Worm (Caenorhabditis elegans): ENCODE measurements around the gene F21H7.12.

The F21H7.12 gene

DNA sequence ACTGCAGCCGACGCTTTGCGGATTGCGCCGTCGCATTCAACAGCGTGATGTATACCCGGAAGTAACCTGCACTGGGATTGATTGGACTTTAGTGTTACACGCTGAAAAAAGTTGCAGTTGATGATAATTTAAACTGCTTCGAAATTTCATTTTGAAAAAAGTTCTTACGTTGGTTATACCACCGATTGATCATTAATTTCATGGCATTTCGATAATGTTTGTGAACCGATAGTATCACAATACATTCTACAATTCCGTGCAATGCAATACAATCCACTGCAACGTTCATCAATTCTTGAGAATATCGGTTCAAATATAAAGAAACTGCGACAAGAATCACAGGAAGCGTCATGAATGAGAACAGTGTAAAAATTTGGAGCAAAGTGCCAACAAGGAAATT lies 5.2 kb downstream of the F21H7.12 start, which contains the start of gene F21H7.3 (continued):
- TF ChIP-seq tag-97 (GFP tag; IDR thresholded peaks at IDR 0.05), result no peak

DNA sequence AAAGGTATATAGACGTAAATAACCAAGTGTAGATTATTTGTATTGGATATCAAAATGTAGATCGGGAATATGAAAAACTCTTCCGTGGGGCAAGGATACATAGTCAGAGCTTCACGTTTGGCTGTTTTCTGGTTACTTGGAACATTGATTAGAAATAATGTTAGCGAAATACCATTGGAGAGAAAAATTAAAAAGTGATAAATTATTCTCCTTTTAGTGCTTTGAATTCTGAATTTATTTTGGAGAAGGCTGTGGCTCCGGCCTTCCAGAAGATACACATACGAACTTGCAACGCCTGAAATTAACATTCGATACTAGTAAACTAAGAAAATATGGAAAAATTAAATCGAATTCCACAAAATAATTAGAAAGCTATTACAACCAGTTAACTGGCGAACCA lies 5.7 kb downstream of the F21H7.12 start, which contains the start of gene srh-98:
Gene srh-98 (minus strand): TSS at position 101 of the 400 bp plus-strand sequence.
- TF ChIP-seq aha-1 (tag) (peak; percentile 65), ces-1 (GFP tag; optimal IDR thresholded peaks at IDR 0.05) (no peak)

DNA sequence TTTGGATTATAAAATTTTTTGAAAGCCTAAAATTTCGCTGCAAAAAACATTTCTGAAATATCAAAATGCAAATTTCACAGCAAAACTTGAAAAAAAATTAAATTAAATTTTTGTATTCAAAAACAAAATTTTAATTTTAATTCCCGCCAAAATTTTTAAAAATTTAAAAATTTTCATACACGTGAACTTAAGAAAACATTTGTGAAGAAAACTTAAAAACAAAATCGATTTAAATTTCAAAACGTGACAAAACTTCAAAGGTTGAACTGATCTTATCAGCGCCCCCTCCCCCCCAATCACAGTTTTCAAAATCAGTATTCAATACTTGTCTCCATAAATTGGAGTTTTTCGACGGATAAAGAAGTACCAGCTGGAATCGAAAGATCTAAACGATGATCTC lies 7.3 kb downstream of the F21H7.12 start, which contains the start of gene F21H7.5:
Gene F21H7.5 (plus strand): TSS at position 301 of the 400 bp plus-strand sequence.
- TF ChIP-seq ztf-11 (tag; optimal IDR thresholded peaks at IDR 0.05), result no peak
- no peak for TF ChIP-seq nhr-42 (GFP tag; IDR thresholded peaks at IDR 0.05)
- TF ChIP-seq daf-16 (GFP tag; optimal IDR thresholded peaks at IDR 0.05), result no peak
- no peak for TF ChIP-seq daf-16 (tag; optimal IDR thresholded peaks at IDR 0.05)
- no peak for TF ChIP-seq ces-1 (GFP tag; optimal IDR thresholded peaks at IDR 0.05)
- TF ChIP-seq zip-11 (GFP tag; IDR thresholded peaks at IDR 0.05), result no peak
- TF ChIP-seq ceh-62 (tag; optimal IDR thresholded peaks at IDR 0.05), result no peak
- TF ChIP-seq egl-43 (GFP tag; IDR thresholded peaks at IDR 0.05), result no peak
- no peak for TF ChIP-seq dmd-8 (GFP tag; IDR thresholded peaks at IDR 0.05)

DNA sequence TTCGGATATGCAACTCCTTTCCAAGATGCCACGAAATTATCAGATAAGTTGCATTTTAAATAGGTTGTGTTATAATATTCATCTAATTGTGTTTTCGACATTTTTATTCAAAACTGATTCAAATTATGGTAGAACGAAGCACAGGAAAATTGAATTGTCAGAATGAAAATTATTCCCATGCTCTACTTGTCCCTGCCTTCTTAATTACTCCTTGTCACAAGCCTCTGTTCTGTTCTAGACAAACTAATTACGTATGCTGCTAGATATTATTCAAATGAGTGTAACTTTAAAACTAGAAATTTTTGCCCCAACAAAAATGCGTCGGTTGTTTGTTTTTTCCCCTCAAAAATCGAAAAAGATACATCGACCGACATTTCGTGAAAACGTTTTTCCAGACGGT lies 14.1 kb downstream of the F21H7.12 start, which contains the start of gene srh-104:
Gene srh-104 (minus strand): TSS at position 101 of the 400 bp plus-strand sequence.
- TF ChIP-seq dmd-8 (GFP tag; IDR thresholded peaks at IDR 0.05), result no peak
- TF ChIP-seq spr-3 (GFP tag; optimal IDR thresholded peaks at IDR 0.05), result no peak
- no peak for TF ChIP-seq nhr-41 (GFP tag; IDR thresholded peaks at IDR 0.05)
- TF ChIP-seq unc-62 (GFP tag; optimal IDR thresholded peaks at IDR 0.05 in 1 of 2), result no peak
- TF ChIP-seq unc-62 (tag; optimal IDR thresholded peaks at IDR 0.05), result no peak
- no peak for TF ChIP-seq nhr-10 (tag; optimal IDR thresholded peaks at IDR 0.05)
- no peak for TF ChIP-seq mdl-1 (tag; optimal IDR thresholded peaks at IDR 0.05)
- no peak for TF ChIP-seq nhr-77 (tag; optimal IDR thresholded peaks at IDR 0.05)
- no peak for TF ChIP-seq T20F7.1 (GFP tag; optimal IDR thresholded peaks at IDR 0.05)
- no peak for TF ChIP-seq gei-8 (GFP tag; optimal IDR thresholded peaks at IDR 0.05)

DNA sequence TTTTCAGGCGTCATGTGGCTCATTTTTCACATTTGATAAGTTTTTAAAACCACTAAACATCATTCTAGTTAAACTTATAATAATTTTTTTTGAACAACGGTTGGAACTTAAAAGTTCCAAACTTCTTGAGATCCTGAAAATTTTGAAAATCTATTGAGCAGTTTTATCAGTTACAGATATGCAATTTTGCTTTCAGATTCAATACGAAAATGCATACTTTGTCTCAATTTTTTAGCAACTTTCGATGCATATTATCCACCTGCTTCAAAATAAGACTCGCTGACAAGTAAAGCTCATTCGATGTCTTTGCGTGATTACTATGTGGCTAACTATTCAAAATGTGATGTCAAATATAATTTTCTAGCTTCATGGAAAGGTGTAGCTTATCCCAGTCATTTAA lies 16.6 kb downstream of the F21H7.12 start, which contains the start of gene srh-95:
Gene srh-95 (plus strand): TSS at position 301 of the 400 bp plus-strand sequence.
- no peak for TF ChIP-seq ztf-7 (tag; optimal IDR thresholded peaks at IDR 0.05)

DNA sequence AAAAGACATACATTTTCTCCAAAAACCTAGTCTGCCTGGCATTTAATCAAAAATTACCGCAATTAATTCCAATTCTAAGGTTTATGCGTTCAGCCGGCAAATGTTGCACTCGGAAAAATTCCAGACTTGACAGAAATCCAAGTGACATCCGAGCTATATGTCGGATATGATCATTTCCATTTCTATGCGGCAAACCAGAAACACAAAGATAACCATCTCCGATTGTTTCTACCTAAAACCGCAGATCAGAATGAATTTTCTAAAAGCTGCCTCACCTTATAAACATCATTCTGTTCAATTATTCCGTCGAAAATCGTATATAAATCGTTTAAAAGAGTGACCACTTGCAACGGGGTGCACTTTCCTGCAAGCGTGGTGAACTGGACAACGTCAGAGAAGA lies 19.1 kb downstream of the F21H7.12 start:
- TF ChIP-seq fkh-10 (GFP tag; optimal IDR thresholded peaks at IDR 0.05) (no peak), Y5F2A.4 (GFP tag; optimal IDR thresholded peaks at IDR 0.05) (no peak), dmd-8 (GFP tag; IDR thresholded peaks at IDR 0.05) (no peak), zfp-2 (tag; optimal IDR thresholded peaks at IDR 0.05) (no peak), ztf-11 (tag; optimal IDR thresholded peaks at IDR 0.05) (no peak), D1046.2 (GFP tag; IDR thresholded peaks at IDR 0.05) (no peak), aha-1 (tag) (no peak), nhr-42 (GFP tag; IDR thresholded peaks at IDR 0.05) (no peak), zag-1 (tag; optimal IDR thresholded peaks at IDR 0.05) (no peak), ceh-82 (tag; optimal IDR thresholded peaks at IDR 0.05) (no peak), Y75B8A.6 (GFP tag; IDR thresholded peaks at IDR 0.05) (no peak)

DNA sequence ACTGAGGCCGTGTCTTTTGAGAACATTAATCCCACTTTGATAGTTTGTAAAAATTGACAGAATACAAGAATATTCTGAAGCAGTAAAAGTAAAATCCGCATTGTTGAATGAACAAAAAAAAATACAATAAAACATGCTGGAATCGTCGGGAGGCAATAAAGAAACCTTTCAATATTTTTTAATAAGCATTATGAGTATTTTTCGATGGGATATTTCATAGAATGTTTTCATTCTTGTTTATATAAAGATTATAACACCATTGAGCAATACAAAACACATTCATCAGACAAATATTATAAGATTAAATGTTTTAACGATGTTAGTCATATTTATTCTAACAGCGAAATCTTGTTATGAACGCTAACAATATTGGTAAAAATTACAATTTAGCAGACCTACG lies 23.7 kb downstream of the F21H7.12 start, which contains the start of gene gcy-20:
Gene gcy-20 (minus strand): TSS at position 101 of the 400 bp plus-strand sequence.
- TF ChIP-seq zag-1 (tag; optimal IDR thresholded peaks at IDR 0.05), result no peak
- no peak for TF ChIP-seq tra-1 (GFP tag; IDR thresholded peaks at IDR 0.05)
- no peak for TF ChIP-seq egl-27 (tag; optimal IDR thresholded peaks at IDR 0.05)
- no peak for TF ChIP-seq mxl-2 (GFP tag; conservative IDR thresholded peaks at IDR 0.05)
- TF ChIP-seq Y105C5A.15 (GFP tag; IDR thresholded peaks at IDR 0.05), result no peak
- no peak for TF ChIP-seq mxl-3 (GFP tag; optimal IDR thresholded peaks at IDR 0.05)
- no peak for TF ChIP-seq unc-130 (GFP tag; optimal IDR thresholded peaks at IDR 0.05)
- TF ChIP-seq D1046.2 (GFP tag; IDR thresholded peaks at IDR 0.05), result no peak
- no peak for TF ChIP-seq Y5F2A.4 (GFP tag; optimal IDR thresholded peaks at IDR 0.05)
- no peak for TF ChIP-seq lin-15B (tag; optimal IDR thresholded peaks at IDR 0.05)
- no peak for TF ChIP-seq mdt-29 (GFP tag; IDR thresholded peaks at IDR 0.05)

All from whole organism, L4 larva.